Comparison of ENCODE assay signal across 1 fruit fly cellular context in the genomic region with DNA sequence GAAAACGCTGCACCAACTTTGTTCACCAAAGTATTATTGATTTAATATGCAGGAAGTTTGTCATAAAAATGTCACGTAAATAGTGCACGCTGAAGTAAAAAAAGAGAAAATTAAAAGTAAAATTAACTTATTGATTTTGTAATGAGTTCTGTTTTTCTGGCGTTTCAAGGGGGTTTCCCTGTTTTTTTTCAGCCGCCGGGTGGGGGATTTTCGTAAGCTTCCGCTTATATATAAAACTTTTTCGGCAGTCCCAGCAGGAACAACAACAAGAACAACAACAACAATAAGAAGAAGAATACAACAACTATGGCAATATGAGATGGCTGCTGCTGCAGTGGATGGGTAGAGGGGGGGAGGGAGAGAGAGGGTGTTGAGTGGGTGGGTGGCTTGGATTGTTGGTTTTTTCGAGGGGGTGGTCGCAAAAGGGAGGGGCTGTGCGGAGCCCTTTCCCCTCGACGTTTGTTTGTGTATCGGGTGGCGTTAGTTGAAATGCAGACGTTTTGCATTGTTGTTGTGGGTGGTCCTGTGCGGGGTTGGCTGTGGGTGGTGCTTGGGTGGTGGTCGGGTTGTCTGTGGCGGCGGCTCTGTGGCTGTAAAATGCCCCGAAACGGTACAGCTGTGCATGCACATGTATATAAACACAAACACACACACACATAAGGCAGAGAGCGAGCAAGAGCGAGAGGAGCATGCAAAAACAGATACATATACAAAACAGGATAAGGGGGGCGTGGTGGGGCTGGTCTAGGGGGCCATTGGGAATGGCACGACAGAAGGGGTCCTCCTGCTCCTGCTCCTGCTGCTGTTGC.
A peak's percentile ranks its signal among the peaks of the same experiment; 100 is the strongest.
TF ChIP-seq lines count a peak whose summit lies in the region.

No protein-coding gene starts in this region.

TF ChIP-seq in whole organism, embryonic, 481 proteins besides CTCF, POLR2A, EP300 and RAD21 (continued from another document):
- no peak for TF ChIP-seq klu (GFP tag; IDR thresholded peaks at IDR 0.05; lab: Robert Waterston, UW)
- no peak for TF ChIP-seq chif (GFP tag; optimal IDR thresholded peaks at IDR 0.05; lab: Kevin White, UChicago)
- no peak for TF ChIP-seq gce (GFP tag; IDR thresholded peaks at IDR 0.05; lab: Robert Waterston, UW)
- TF ChIP-seq Dfd (GFP tag; optimal IDR thresholded peaks at IDR 0.05; lab: Kevin White, UChicago): peak in 1 of 2 experiments; percentile 25
- TF ChIP-seq Lim3 (GFP tag; IDR thresholded peaks at IDR 0.05; lab: Robert Waterston, UW): no peak
- TF ChIP-seq CG16779 (GFP tag; IDR thresholded peaks at IDR 0.05; lab: Robert Waterston, UW): no peak
- no peak for TF ChIP-seq grn (GFP tag; optimal IDR thresholded peaks at IDR 0.05; lab: Kevin White, UChicago)
- no peak for TF ChIP-seq exex (tag; optimal IDR thresholded peaks at IDR 0.05; lab: Kevin White, UChicago)
- TF ChIP-seq CG6689 (GFP tag; IDR thresholded peaks at IDR 0.05; lab: Robert Waterston, UW): no peak
- no peak for TF ChIP-seq nom (GFP tag; optimal IDR thresholded peaks at IDR 0.05; lab: Kevin White, UChicago)
- no peak for TF ChIP-seq CG3847 (GFP tag; IDR thresholded peaks at IDR 0.05; lab: Robert Waterston, UW)
- TF ChIP-seq sens (GFP tag; lab: Kevin White, UChicago): peak; percentile 44
- no peak for TF ChIP-seq CG33557 (GFP tag; optimal IDR thresholded peaks at IDR 0.05; lab: Kevin White, UChicago)
- no peak for TF ChIP-seq CG15073 (GFP tag; optimal IDR thresholded peaks at IDR 0.05; lab: Kevin White, UChicago)
- TF ChIP-seq CG17612 (GFP tag; IDR thresholded peaks at IDR 0.05; lab: Robert Waterston, UW): no peak
- no peak for TF ChIP-seq Ptx1 (GFP tag; IDR thresholded peaks at IDR 0.05; lab: Robert Waterston, UW)
- no peak for TF ChIP-seq CG12659 (GFP tag; optimal IDR thresholded peaks at IDR 0.05; lab: Kevin White, UChicago)
- no peak for TF ChIP-seq cad (GFP tag; optimal IDR thresholded peaks at IDR 0.05; lab: Kevin White, UChicago)
- TF ChIP-seq Elba2 (GFP tag; optimal IDR thresholded peaks at IDR 0.05; lab: Kevin White, UChicago): no peak
- TF ChIP-seq CG3726 (GFP tag; IDR thresholded peaks at IDR 0.05; lab: Robert Waterston, UW): no peak
- 0 out of 3 replicates have a peak, but pooled peaks have one; percentile 21 for TF ChIP-seq Dbx (GFP tag; IDR thresholded peaks at IDR 0.05; lab: Robert Waterston, UW)
- no peak for TF ChIP-seq CG9609 (GFP tag; optimal IDR thresholded peaks at IDR 0.05; lab: Kevin White, UChicago)
- peak; percentile 6 for TF ChIP-seq sqz (GFP tag; optimal IDR thresholded peaks at IDR 0.05; lab: Kevin White, UChicago)
- TF ChIP-seq CG14014 (GFP tag; IDR thresholded peaks at IDR 0.05; lab: Robert Waterston, UW): no peak
- TF ChIP-seq Taf1 (GFP tag; IDR thresholded peaks at IDR 0.05; lab: Robert Waterston, UW): no peak
- TF ChIP-seq CG2875 (GFP tag; optimal IDR thresholded peaks at IDR 0.05; lab: Kevin White, UChicago): no peak
- TF ChIP-seq CG1529 (GFP tag; optimal IDR thresholded peaks at IDR 0.05; lab: Kevin White, UChicago): no peak
- TF ChIP-seq Usf (GFP tag; optimal IDR thresholded peaks at IDR 0.05; lab: Kevin White, UChicago): no peak
- TF ChIP-seq CG9932 (GFP tag; IDR thresholded peaks at IDR 0.05; lab: Robert Waterston, UW): no peak
- no peak for TF ChIP-seq grau (tag; optimal IDR thresholded peaks at IDR 0.05; lab: Kevin White, UChicago)
- TF ChIP-seq shn (GFP tag; optimal IDR thresholded peaks at IDR 0.05; lab: Kevin White, UChicago): no peak
- peak; percentile 18 for TF ChIP-seq cg (GFP tag; optimal IDR thresholded peaks at IDR 0.05; lab: Kevin White, UChicago)
- no peak for TF ChIP-seq CG1603 (tag; optimal IDR thresholded peaks at IDR 0.05; lab: Kevin White, UChicago)
- TF ChIP-seq knrl (GFP tag; IDR thresholded peaks at IDR 0.05; lab: Robert Waterston, UW; ENCODE audit: partially characterized antibody): no peak
- TF ChIP-seq CG31441 (GFP tag; IDR thresholded peaks at IDR 0.05; lab: Robert Waterston, UW): no peak
- no peak for TF ChIP-seq CG4328 (GFP tag; optimal IDR thresholded peaks at IDR 0.05; lab: Kevin White, UChicago)
- TF ChIP-seq CG18476 (GFP tag; optimal IDR thresholded peaks at IDR 0.05; lab: Kevin White, UChicago): no peak
- TF ChIP-seq CHES-1-like (GFP tag; optimal IDR thresholded peaks at IDR 0.05; lab: Kevin White, UChicago): no peak
- no peak for TF ChIP-seq tx (GFP tag; optimal IDR thresholded peaks at IDR 0.05; lab: Kevin White, UChicago)
- no peak for TF ChIP-seq CG13624 (GFP tag; optimal IDR thresholded peaks at IDR 0.05; lab: Kevin White, UChicago)
- TF ChIP-seq tin (GFP tag; optimal IDR thresholded peaks at IDR 0.05; lab: Kevin White, UChicago): no peak
- no peak for TF ChIP-seq E2f1 (GFP tag; IDR thresholded peaks at IDR 0.05; lab: Robert Waterston, UW)
- no peak for TF ChIP-seq Dll (GFP tag; IDR thresholded peaks at IDR 0.05; lab: Robert Waterston, UW; ENCODE audit: partially characterized antibody)
- TF ChIP-seq CG13424 (tag; optimal IDR thresholded peaks at IDR 0.05; lab: Kevin White, UChicago): no peak
- no peak for TF ChIP-seq ro (GFP tag; IDR thresholded peaks at IDR 0.05; lab: Robert Waterston, UW)
- no peak for TF ChIP-seq gsb-n (tag; optimal IDR thresholded peaks at IDR 0.05; lab: Kevin White, UChicago)
- TF ChIP-seq gem (tag; optimal IDR thresholded peaks at IDR 0.05; lab: Kevin White, UChicago): no peak
- peak; percentile 74 for TF ChIP-seq CG4360 (GFP tag; IDR thresholded peaks at IDR 0.05; lab: Robert Waterston, UW)
- no peak for TF ChIP-seq Scr (GFP tag; IDR thresholded peaks at IDR 0.05; lab: Robert Waterston, UW; ENCODE audit: partially characterized antibody)
